Fruit fly (Drosophila melanogaster): ENCODE results near the gene CG43965.

- peak; percentile 62 for TF ChIP-seq Clk (GFP tag; optimal IDR thresholded peaks at IDR 0.05)
- TF ChIP-seq toe (GFP tag; optimal IDR thresholded peaks at IDR 0.05), result peak; percentile 38
- TF ChIP-seq tj (GFP tag; optimal IDR thresholded peaks at IDR 0.05), result no peak
- TF ChIP-seq bab1 (GFP tag; optimal IDR thresholded peaks at IDR 0.05), result no peak
- TF ChIP-seq Hr96 (GFP tag; optimal IDR thresholded peaks at IDR 0.05), result peak; percentile 53
- TF ChIP-seq CG11617 (GFP tag; optimal IDR thresholded peaks at IDR 0.05), result peak; percentile 79
- TF ChIP-seq Mnt (GFP tag; optimal IDR thresholded peaks at IDR 0.05), result peak; percentile 55
- peak; percentile 88 for TF ChIP-seq CG7101 (tag; optimal IDR thresholded peaks at IDR 0.05)
- TF ChIP-seq CG1620 (GFP tag; optimal IDR thresholded peaks at IDR 0.05), result peak; percentile 76
- no peak for TF ChIP-seq cnc (optimal IDR thresholded peaks at IDR 0.05)
These were observed 23.1 kb downstream of the CG43965 start for dm6 chr3L:8702448-8702847.
